Fruit fly (Drosophila melanogaster) whole organism, larva: ENCODE results near the gene CG3061.

Experiments used
- noc ChIP-seq: fragments of 200-800 bp; sonication (Bioruptor generic); optimal IDR thresholded peaks from 3 replicates; lab custom pipeline; 2019; ENCODE audit warnings: missing biosample characterization, mild to moderate bottlenecking, missing genetic modification characterization, moderate library complexity

Gene CG3061

DNA sequence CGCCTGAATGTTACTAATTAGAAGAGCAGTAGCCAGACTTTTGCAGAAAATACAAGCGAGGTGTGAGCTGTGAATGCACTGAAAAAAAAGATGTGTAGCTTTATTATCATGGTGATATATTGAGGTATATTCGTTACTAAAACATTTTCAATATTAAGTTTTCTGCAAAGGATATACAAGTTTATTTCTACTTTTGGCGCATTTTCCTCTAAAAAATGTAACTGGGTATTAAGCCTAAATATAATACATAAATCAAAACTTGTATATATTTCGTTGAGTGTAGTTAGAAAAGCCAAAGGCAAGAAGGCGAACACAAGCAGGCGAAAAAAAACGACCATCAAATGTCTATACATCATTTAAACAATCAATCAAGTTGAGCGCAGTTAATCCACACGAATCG lies 9.5 kb downstream of the CG3061 start:
- no peak for TF ChIP-seq noc (tag; lab: Kevin White, UChicago)

DNA sequence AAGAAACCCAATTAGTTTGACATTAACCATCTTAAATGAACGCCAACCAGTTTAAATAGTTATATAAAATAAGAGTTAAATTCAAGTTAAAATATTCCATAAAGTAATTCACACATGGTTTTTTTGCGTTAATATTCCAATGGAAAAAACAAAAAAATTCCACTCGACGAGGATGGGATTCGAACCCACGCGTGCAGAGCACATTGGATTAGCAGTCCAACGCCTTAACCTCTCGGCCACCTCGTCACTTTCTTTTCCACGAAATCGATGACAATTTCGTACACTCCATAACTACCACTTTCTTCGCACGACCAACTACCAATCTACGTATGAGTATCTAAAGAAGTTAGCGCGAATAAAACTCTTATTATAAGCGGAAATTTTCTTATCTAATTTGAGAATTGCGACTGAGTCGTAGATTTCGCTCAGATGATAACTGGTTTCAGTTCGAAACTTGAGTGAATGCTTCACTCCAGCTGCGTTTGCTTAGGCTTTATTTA lies 12.2 kb downstream of the CG3061 start:
- no peak for TF ChIP-seq noc (tag; lab: Kevin White, UChicago)

dm6 chr3R:14048702-14049142 lies 16.6 kb downstream of the CG3061 start:
- peak; percentile 91 for TF ChIP-seq noc (tag; lab: Kevin White, UChicago)

- no peak for TF ChIP-seq noc (tag; lab: Kevin White, UChicago)
These were observed 18.5 kb downstream of the CG3061 start for dm6 chr3R:14050556-14051170.

DNA sequence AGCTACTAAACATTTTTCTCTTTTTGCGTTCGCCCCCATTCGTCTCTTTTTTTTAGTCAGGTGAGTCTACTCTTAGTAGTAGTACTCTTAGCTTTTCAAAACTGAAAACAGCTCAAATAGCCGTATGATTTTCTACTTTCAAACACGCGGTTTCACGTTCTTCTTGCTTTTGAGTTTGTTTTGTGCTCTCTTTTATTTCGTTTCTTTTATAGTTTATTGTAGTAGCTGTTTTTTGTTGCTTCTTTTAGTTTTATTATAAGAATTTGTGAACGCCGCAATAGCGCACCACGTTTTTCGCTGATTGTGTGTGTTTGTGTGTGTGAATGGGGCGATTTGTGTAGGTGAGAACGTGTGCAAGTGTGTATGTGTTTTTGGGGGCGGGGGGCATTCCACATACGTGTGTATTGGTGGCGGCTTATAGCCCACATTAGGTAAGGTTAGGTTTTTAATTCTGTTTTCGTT lies 19.3 kb downstream of the CG3061 start:
- TF ChIP-seq noc (tag; lab: Kevin White, UChicago): peak; percentile 74

dm6 chr3R:14052182-14053036 lies 20.2 kb downstream of the CG3061 start:
- TF ChIP-seq noc (tag; lab: Kevin White, UChicago): peak; percentile 84

- peak; percentile 98 for TF ChIP-seq noc (tag; lab: Kevin White, UChicago)
These were observed 21.1 kb downstream of the CG3061 start for dm6 chr3R:14053037-14053808.

DNA sequence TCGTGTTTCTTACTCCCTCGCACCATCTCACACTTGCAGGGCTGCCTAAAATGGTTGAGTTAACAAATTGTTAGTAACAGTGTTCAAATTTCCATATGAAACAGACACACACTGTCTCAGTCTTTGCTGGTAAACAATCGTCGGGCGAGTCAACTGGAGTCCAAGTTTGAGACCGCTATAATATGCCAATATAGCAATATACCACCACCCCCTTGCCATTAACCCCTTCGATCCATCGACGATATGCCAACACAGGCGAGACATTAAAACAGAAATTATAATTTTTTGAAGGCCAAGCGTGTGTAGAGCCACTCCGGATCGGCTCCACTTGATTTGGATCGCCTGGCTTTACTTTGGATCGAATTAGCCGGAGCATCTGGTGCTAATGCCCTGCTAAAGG lies 21.9 kb downstream of the CG3061 start:
- no peak for TF ChIP-seq noc (tag; lab: Kevin White, UChicago)

DNA sequence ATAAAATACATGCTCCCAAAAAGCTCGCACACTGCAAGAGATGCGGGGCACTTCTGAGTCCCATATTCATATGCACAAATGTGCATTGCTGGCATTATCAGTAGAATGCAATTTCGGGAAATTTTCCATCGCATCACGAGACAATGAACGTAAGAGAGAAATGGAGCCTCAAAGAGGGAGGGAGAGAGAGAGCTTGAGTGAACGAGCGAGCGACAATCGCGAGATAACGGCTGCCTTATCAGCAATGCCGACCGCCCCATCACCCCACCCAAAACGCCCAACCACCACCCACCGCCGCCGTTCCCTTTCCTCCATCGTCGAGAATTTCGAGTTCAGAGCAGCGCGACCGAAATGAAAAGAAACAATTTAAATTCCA lies 23.8 kb downstream of the CG3061 start:
- no peak for TF ChIP-seq noc (tag; lab: Kevin White, UChicago)

- peak; percentile 94 for TF ChIP-seq noc (tag; lab: Kevin White, UChicago)
These were observed 24.3 kb downstream of the CG3061 start, which contains the start of gene foxo for dm6 chr3R:14056320-14057053. Gene foxo, plus strand, starts transcription at chr3R:14056945.

DNA sequence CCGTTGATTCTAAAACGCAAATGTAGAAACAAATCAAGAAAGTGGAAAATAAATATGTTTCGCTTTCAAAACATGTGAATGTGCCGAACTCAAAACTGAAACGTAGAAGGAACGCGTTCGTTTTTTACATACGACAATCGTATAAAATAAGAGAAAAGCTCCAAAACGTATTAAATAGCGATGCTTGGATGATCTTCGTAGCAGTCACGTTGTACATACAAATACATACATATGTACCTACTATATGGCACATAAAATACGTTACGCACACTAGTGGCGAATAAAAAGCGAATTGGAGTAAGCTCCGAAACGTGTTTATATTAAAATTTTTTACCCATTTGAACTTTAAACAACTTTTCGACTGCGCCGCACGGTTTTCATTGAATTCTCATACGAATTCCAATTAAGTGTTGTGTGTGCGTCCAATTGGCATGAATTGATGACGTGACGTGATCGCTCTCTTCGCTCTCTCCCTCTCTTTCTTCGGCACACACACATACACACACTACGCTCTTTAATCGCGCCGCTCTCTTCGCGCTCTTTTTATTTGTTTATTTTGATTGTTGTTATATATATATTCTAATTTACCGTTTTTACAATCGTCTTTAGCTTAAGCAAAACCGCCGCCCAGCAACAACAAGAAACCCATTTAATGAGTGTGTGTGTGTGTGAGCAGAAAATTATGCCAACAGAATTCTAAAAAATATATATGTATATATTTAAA lies 25.1 kb downstream of the CG3061 start:
- TF ChIP-seq noc (tag; lab: Kevin White, UChicago): no peak

DNA sequence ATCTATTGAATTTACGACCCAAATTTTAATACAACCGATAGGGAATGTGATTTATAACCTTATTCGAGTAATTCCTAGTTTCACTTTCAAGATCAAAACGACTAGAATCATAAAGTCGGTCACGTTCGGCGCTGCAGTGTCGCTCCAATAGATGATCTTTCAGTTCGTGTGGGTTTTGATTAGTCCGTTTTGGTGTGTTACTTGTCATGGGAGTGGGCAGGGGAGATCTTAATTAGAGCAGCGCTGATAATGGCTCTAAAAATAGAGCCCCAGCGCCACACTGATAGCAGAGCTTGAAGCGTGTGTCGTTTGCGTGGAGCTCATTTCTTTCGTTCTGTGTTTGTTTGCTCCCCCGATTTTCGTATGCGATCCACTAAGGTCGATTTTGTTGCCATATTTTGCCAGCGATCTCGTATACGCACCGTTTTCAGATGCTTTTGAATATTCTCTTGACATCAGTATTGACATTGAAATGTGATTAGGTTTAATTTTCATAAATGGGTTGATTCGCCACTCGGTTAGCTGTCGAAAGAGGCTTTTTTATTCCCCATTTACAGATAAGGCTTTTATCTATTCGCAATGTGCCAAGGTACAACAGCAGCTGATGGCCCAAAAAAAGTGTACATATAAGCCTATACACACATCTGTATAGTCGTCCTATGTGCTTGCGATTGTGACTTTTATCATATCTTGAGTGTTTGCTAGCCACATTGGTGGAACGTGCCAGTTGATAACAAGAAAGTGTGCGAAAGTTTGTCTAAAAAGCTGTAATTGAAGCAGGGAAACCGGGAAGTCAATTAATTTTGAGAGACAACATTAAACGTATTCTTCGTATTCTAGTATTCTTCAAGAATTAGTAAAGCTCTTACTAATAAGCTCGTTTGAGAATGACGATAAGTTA lies 26.6 kb downstream of the CG3061 start:
- TF ChIP-seq noc (tag; lab: Kevin White, UChicago): peak; percentile 48

dm6 chr3R:14059703-14060300 lies 27.6 kb downstream of the CG3061 start:
- TF ChIP-seq noc (tag; lab: Kevin White, UChicago): no peak
